Fruit fly (Drosophila melanogaster) whole organism, adult: ENCODE data around the gene sage.

Experiments
- CG11617 ChIP-seq: fragments of 200-800 bp; sonication (Bioruptor generic); optimal IDR thresholded peaks from 2 replicates; lab custom pipeline; 2017; ENCODE audit warnings: mild to moderate bottlenecking, missing biosample characterization, missing genetic modification reagents, missing genetic modification characterization
- CG14711 ChIP-seq: fragments of 200-800 bp; sonication (Bioruptor generic); optimal IDR thresholded peaks from 2 replicates; lab custom pipeline; 2018; ENCODE audit warnings: missing biosample characterization, mild to moderate bottlenecking, missing genetic modification characterization, moderate library complexity
- CG1620 ChIP-seq: fragments of 200-800 bp; sonication (Bioruptor generic); optimal IDR thresholded peaks from 2 replicates; lab custom pipeline; 2016; ENCODE audit warnings: missing biosample characterization, missing genetic modification characterization
- CG33017 ChIP-seq: fragments of 200-800 bp; sonication (Bioruptor generic); optimal IDR thresholded peaks from 2 replicates; lab custom pipeline; 2018; ENCODE audit warnings: missing biosample characterization, mild to moderate bottlenecking, missing genetic modification characterization, moderate library complexity
- CG5204 ChIP-seq: fragments of 200-800 bp; sonication (Bioruptor generic); optimal IDR thresholded peaks from 2 replicates; lab custom pipeline; 2016; ENCODE audit warnings: missing biosample characterization, missing genetic modification characterization
- CG7045 ChIP-seq: fragments of 200-800 bp; sonication (Bioruptor generic); optimal IDR thresholded peaks from 2 replicates; lab custom pipeline; 2017; ENCODE audit warnings: missing biosample characterization, mild to moderate bottlenecking, missing genetic modification characterization
- Hr96 ChIP-seq: fragments of 200-800 bp; sonication (Bioruptor generic); optimal IDR thresholded peaks from 2 replicates; lab custom pipeline; 2016; ENCODE audit warnings: missing biosample characterization, missing genetic modification characterization
- Mnt ChIP-seq: fragments of 200-800 bp; sonication (Bioruptor generic); optimal IDR thresholded peaks from 2 replicates; lab custom pipeline; 2016; ENCODE audit warnings: missing biosample characterization, mild to moderate bottlenecking, missing genetic modification characterization
- bab1 ChIP-seq: fragments of 200-800 bp; sonication (Bioruptor generic); optimal IDR thresholded peaks from 3 replicates; lab custom pipeline; 2019; ENCODE audit warnings: missing biosample characterization, mild to moderate bottlenecking, missing genetic modification characterization, moderate library complexity
- cnc ChIP-seq, 2 experiments: fragments of >200 bp; optimal IDR thresholded peaks; 2 replicates each; lab custom pipeline; 2017
- kay ChIP-seq: fragments of 200-800 bp; sonication (Bioruptor generic); peaks from one replicate; lab custom pipeline; 2016; ENCODE audit warnings: missing biosample characterization, missing genetic modification characterization, borderline replicate concordance
- ovo ChIP-seq: fragments of 200-800 bp; sonication (Bioruptor generic); optimal IDR thresholded peaks from 2 replicates; lab custom pipeline; 2016; ENCODE audit warnings: missing biosample characterization, missing genetic modification characterization
- pad ChIP-seq: fragments of 200-800 bp; sonication (Bioruptor generic); optimal IDR thresholded peaks from 3 replicates; lab custom pipeline; 2017; ENCODE audit warnings: missing biosample characterization, missing genetic modification characterization, mild to moderate bottlenecking, moderate library complexity, missing genetic modification reagents
- tj ChIP-seq: fragments of 200-800 bp; sonication (Bioruptor generic); optimal IDR thresholded peaks from 3 replicates; lab custom pipeline; 2017; ENCODE audit warnings: missing biosample characterization, mild to moderate bottlenecking, missing genetic modification characterization, moderate library complexity

dm6 chr3R:9245576-9246200, 18.3 kb downstream of the sage start, which contains the start of gene Vps15:
- TF ChIP-seq CG5204 (GFP tag; lab: Kevin White, UChicago) (no peak), kay (GFP tag; lab: Kevin White, UChicago) (peak; percentile 80), tj (GFP tag; lab: Kevin White, UChicago) (peak; percentile 86), ovo (GFP tag; lab: Kevin White, UChicago) (no peak), CG1620 (GFP tag; lab: Kevin White, UChicago) (peak; percentile 36), Mnt (GFP tag; lab: Kevin White, UChicago) (peak; percentile 27), CG7045 (GFP tag; lab: Kevin White, UChicago) (peak; percentile 72), pad (GFP tag; lab: Kevin White, UChicago) (peak; percentile 35), cnc (optimal IDR thresholded peaks at IDR 0.05; lab: Kevin White, UChicago) (no peak), bab1 (GFP tag; lab: Kevin White, UChicago) (peak; percentile 92), CG33017 (tag; lab: Kevin White, UChicago) (peak; percentile 81), CG14711 (peak; percentile 80), Hr96 (no peak), CG11617 (GFP tag; lab: Kevin White, UChicago) (peak; percentile 61)
